Fruit fly (Drosophila melanogaster) whole organism, prepupa: ENCODE measurements around the gene mthl12.

Experiments
- Blimp-1 ChIP-seq: fragments of 200-800 bp; sonication (Bioruptor generic); optimal IDR thresholded peaks from 3 replicates; lab custom pipeline; 2017; ENCODE audit warnings: missing biosample characterization, missing genetic modification characterization, mild to moderate bottlenecking, moderate library complexity, missing genetic modification reagents
- CG10631 ChIP-seq: fragments of 200-800 bp; sonication (Bioruptor generic); optimal IDR thresholded peaks from 2 replicates; lab custom pipeline; 2016; ENCODE audit warnings: missing biosample characterization, missing genetic modification characterization
- CG10669 ChIP-seq: fragments of 200-800 bp; sonication (Bioruptor generic); optimal IDR thresholded peaks from 3 replicates; lab custom pipeline; 2018; ENCODE audit warnings: missing biosample characterization, mild to moderate bottlenecking, missing genetic modification characterization, moderate library complexity
- CG11294 ChIP-seq: fragments of 200-800 bp; sonication (Bioruptor generic); IDR thresholded peaks from 2 replicates; pipeline ENCODE4 v1.3.6; 2022; ENCODE audit warnings: missing biosample characterization, missing genetic modification characterization
- CG11762 ChIP-seq: fragments of 200-800 bp; sonication (Bioruptor generic); optimal IDR thresholded peaks from 3 replicates; lab custom pipeline; 2016; ENCODE audit warnings: missing biosample characterization, missing genetic modification characterization; ENCODE audit not compliant: insufficient read depth
- CG11902 ChIP-seq: fragments of 200-800 bp; sonication (Bioruptor generic); optimal IDR thresholded peaks from 3 replicates; lab custom pipeline; 2016; ENCODE audit warnings: missing biosample characterization, missing genetic modification characterization
- CG15336 ChIP-seq: fragments of 200-800 bp; sonication (Bioruptor generic); IDR thresholded peaks from 2 replicates; pipeline ENCODE4 v1.3.6; 2022; ENCODE audit warnings: missing biosample characterization, missing genetic modification characterization
- CG1621 ChIP-seq: fragments of 200-800 bp; sonication (Bioruptor generic); optimal IDR thresholded peaks from 3 replicates; lab custom pipeline; 2018; ENCODE audit warnings: missing biosample characterization, mild to moderate bottlenecking, missing genetic modification characterization
- CG16779 ChIP-seq: fragments of 200-800 bp; sonication (Bioruptor generic); optimal IDR thresholded peaks from 3 replicates; lab custom pipeline; 2017; ENCODE audit warnings: missing biosample characterization, mild to moderate bottlenecking, missing genetic modification characterization
- CG31627 ChIP-seq: fragments of 200-800 bp; sonication (Bioruptor generic); optimal IDR thresholded peaks from 3 replicates; lab custom pipeline; 2016; ENCODE audit warnings: missing biosample characterization, missing genetic modification characterization
- CG32006 ChIP-seq: fragments of 200-800 bp; sonication (Bioruptor generic); optimal IDR thresholded peaks from 3 replicates; lab custom pipeline; 2017; ENCODE audit warnings: missing biosample characterization, mild to moderate bottlenecking, missing genetic modification characterization
- CG34406 ChIP-seq: fragments of 200-800 bp; sonication (Bioruptor generic); optimal IDR thresholded peaks from 3 replicates; lab custom pipeline; 2016; ENCODE audit warnings: missing biosample characterization, missing genetic modification characterization
- CG3919 ChIP-seq: fragments of 200-800 bp; sonication (Bioruptor generic); optimal IDR thresholded peaks from 3 replicates; lab custom pipeline; 2016; ENCODE audit warnings: missing biosample characterization, missing genetic modification characterization
- CG4318 ChIP-seq: fragments of 200-800 bp; sonication (Bioruptor generic); optimal IDR thresholded peaks from 3 replicates; lab custom pipeline; 2017; ENCODE audit warnings: missing biosample characterization, mild to moderate bottlenecking, missing genetic modification characterization
- CG6276 ChIP-seq: fragments of 200-800 bp; sonication (Bioruptor generic); optimal IDR thresholded peaks from 2 replicates; lab custom pipeline; 2017; ENCODE audit warnings: missing biosample characterization, mild to moderate bottlenecking, missing genetic modification characterization
- CG6792 ChIP-seq: fragments of 200-800 bp; sonication (Bioruptor generic); optimal IDR thresholded peaks from 3 replicates; lab custom pipeline; 2016; ENCODE audit warnings: missing biosample characterization, missing genetic modification characterization
- CG6808 ChIP-seq: fragments of 200-800 bp; sonication (Bioruptor generic); optimal IDR thresholded peaks from 3 replicates; lab custom pipeline; 2017; ENCODE audit warnings: missing biosample characterization, missing genetic modification characterization, mild to moderate bottlenecking, moderate library complexity, missing genetic modification reagents
- CG6854 ChIP-seq: fragments of 200-800 bp; sonication (Bioruptor generic); optimal IDR thresholded peaks from 2 replicates; lab custom pipeline; 2017; ENCODE audit warnings: missing biosample characterization, mild to moderate bottlenecking, missing genetic modification characterization
- CG8119 ChIP-seq: fragments of 200-800 bp; sonication (Bioruptor generic); IDR thresholded peaks from 3 replicates; pipeline ENCODE4 v1.3.6; 2022; ENCODE audit warnings: missing biosample characterization, missing genetic modification characterization
- CG8319 ChIP-seq: fragments of 200-800 bp; sonication (Bioruptor generic); optimal IDR thresholded peaks from 3 replicates; lab custom pipeline; 2016; ENCODE audit warnings: missing biosample characterization, missing genetic modification characterization
- CG8632 ChIP-seq: fragments of 200-800 bp; sonication (Bioruptor generic); optimal IDR thresholded peaks from 3 replicates; lab custom pipeline; 2016; ENCODE audit warnings: missing biosample characterization, missing genetic modification characterization
- CG9139 ChIP-seq: fragments of 200-800 bp; sonication (Bioruptor generic); optimal IDR thresholded peaks from 3 replicates; lab custom pipeline; 2017; ENCODE audit warnings: missing biosample characterization, mild to moderate bottlenecking, missing genetic modification characterization
- Eip75B ChIP-seq: fragments of 200-800 bp; sonication (Bioruptor generic); optimal IDR thresholded peaks from 3 replicates; lab custom pipeline; 2016; ENCODE audit warnings: missing biosample characterization, missing genetic modification characterization
- Eip78C ChIP-seq: fragments of 200-800 bp; sonication (Bioruptor generic); peaks from one replicate; lab custom pipeline; 2016; ENCODE audit warnings: missing biosample characterization, missing genetic modification characterization
- Eip93F ChIP-seq: fragments of 200-800 bp; sonication (Bioruptor generic); optimal IDR thresholded peaks from 2 replicates; lab custom pipeline; 2016; ENCODE audit warnings: missing biosample characterization, mild to moderate bottlenecking, missing genetic modification characterization
- Ets21C ChIP-seq: fragments of 200-800 bp; sonication (Bioruptor generic); optimal IDR thresholded peaks from 3 replicates; lab custom pipeline; 2016; ENCODE audit warnings: missing biosample characterization, missing genetic modification characterization
- Gug ChIP-seq: fragments of 200-800 bp; sonication (Bioruptor generic); IDR thresholded peaks from 2 replicates; pipeline ENCODE4 v1.3.6; 2022; ENCODE audit warnings: missing biosample characterization, missing genetic modification characterization
- Hr38 ChIP-seq: sonication (Bioruptor generic); optimal IDR thresholded peaks from 2 replicates; lab custom pipeline; 2016; ENCODE audit warnings: missing biosample characterization, missing genetic modification characterization
- Hr39 ChIP-seq: fragments of 200-800 bp; sonication (Bioruptor generic); optimal IDR thresholded peaks from 2 replicates; lab custom pipeline; 2016; ENCODE audit warnings: missing biosample characterization, missing genetic modification characterization
- Hr4 ChIP-seq: fragments of 200-800 bp; sonication (Bioruptor generic); optimal IDR thresholded peaks from 3 replicates; lab custom pipeline; 2016; ENCODE audit warnings: missing biosample characterization, missing genetic modification characterization
- Lpt ChIP-seq: fragments of 200-800 bp; sonication (Bioruptor generic); optimal IDR thresholded peaks from 3 replicates; lab custom pipeline; 2016; ENCODE audit warnings: missing biosample characterization, missing genetic modification characterization
- Met ChIP-seq: fragments of 200-800 bp; sonication (Bioruptor generic); optimal IDR thresholded peaks from 3 replicates; lab custom pipeline; 2016; ENCODE audit warnings: missing biosample characterization, missing genetic modification characterization
- OdsH ChIP-seq: fragments of 200-800 bp; sonication (Bioruptor generic); optimal IDR thresholded peaks from 3 replicates; lab custom pipeline; 2016; ENCODE audit warnings: missing biosample characterization, missing genetic modification characterization
- Smox ChIP-seq: fragments of 200-800 bp; sonication (Bioruptor generic); optimal IDR thresholded peaks from 3 replicates; lab custom pipeline; 2016; ENCODE audit warnings: missing biosample characterization, missing genetic modification characterization
- Sox102F ChIP-seq: fragments of 200-800 bp; sonication (Bioruptor generic); optimal IDR thresholded peaks from 2 replicates; lab custom pipeline; 2016; ENCODE audit warnings: missing biosample characterization, mild to moderate bottlenecking, missing genetic modification characterization
- Sox14 ChIP-seq: fragments of 200-800 bp; sonication (Bioruptor generic); optimal IDR thresholded peaks from 3 replicates; lab custom pipeline; 2016; ENCODE audit warnings: missing biosample characterization, missing genetic modification characterization
- Sox15 ChIP-seq: fragments of 200-800 bp; sonication (Bioruptor generic); optimal IDR thresholded peaks from 3 replicates; lab custom pipeline; 2016; ENCODE audit warnings: missing biosample characterization, missing genetic modification characterization
- achi ChIP-seq: fragments of 200-800 bp; sonication (Bioruptor generic); optimal IDR thresholded peaks from 3 replicates; lab custom pipeline; 2016; ENCODE audit warnings: missing biosample characterization, missing genetic modification characterization
- cyc ChIP-seq: fragments of 200-800 bp; sonication (Bioruptor generic); optimal IDR thresholded peaks from 3 replicates; lab custom pipeline; 2016; ENCODE audit warnings: missing biosample characterization, missing genetic modification characterization
- dsx ChIP-seq: fragments of 200-800 bp; optimal IDR thresholded peaks from 3 replicates; lab custom pipeline; 2019; ENCODE audit warnings: missing biosample characterization, mild to moderate bottlenecking, missing genetic modification characterization, moderate library complexity; ENCODE audit not compliant: poor library complexity, severe bottlenecking
- fd59A ChIP-seq: fragments of 200-800 bp; sonication (Bioruptor generic); optimal IDR thresholded peaks from 2 replicates; lab custom pipeline; 2017; ENCODE audit warnings: missing biosample characterization, mild to moderate bottlenecking, missing genetic modification characterization, missing genetic modification reagents
- fd85E ChIP-seq: fragments of 200-800 bp; sonication (Bioruptor generic); optimal IDR thresholded peaks from 3 replicates; lab custom pipeline; 2016; ENCODE audit warnings: missing biosample characterization, missing genetic modification characterization
- fkh ChIP-seq: fragments of 200-800 bp; sonication (Bioruptor generic); optimal IDR thresholded peaks from 3 replicates; lab custom pipeline; 2017; ENCODE audit warnings: missing biosample characterization, mild to moderate bottlenecking, missing genetic modification characterization, moderate library complexity
- lz ChIP-seq: fragments of 200-800 bp; sonication (Bioruptor generic); optimal IDR thresholded peaks from 3 replicates; lab custom pipeline; 2016; ENCODE audit warnings: missing biosample characterization, missing genetic modification characterization
- net ChIP-seq: fragments of 200-800 bp; sonication (Bioruptor generic); optimal IDR thresholded peaks from 3 replicates; lab custom pipeline; 2016; ENCODE audit warnings: missing biosample characterization, missing genetic modification characterization
- pdm3 ChIP-seq: fragments of 200-800 bp; sonication (Bioruptor generic); optimal IDR thresholded peaks from 3 replicates; lab custom pipeline; 2016; ENCODE audit warnings: missing biosample characterization, missing genetic modification characterization
- ss ChIP-seq, 2 experiments: fragments of 200-800 bp; sonication (Bioruptor generic); optimal IDR thresholded peaks; 2 replicates in 1 of 2; 3 replicates in 1 of 2; lab custom pipeline; 2017 to 2018; ENCODE audit warnings: mild to moderate bottlenecking in 2 of 2, missing biosample characterization in 2 of 2, missing genetic modification characterization in 2 of 2, moderate library complexity in 1 of 2
- topi ChIP-seq: fragments of 200-800 bp; sonication (Bioruptor generic); optimal IDR thresholded peaks from 3 replicates; lab custom pipeline; 2016; ENCODE audit warnings: missing biosample characterization, missing genetic modification characterization
- vri ChIP-seq: fragments of 200-800 bp; sonication (Bioruptor generic); optimal IDR thresholded peaks from 3 replicates; lab custom pipeline; 2016; ENCODE audit warnings: missing biosample characterization, mild to moderate bottlenecking, missing genetic modification characterization

mthl12 gene

DNA sequence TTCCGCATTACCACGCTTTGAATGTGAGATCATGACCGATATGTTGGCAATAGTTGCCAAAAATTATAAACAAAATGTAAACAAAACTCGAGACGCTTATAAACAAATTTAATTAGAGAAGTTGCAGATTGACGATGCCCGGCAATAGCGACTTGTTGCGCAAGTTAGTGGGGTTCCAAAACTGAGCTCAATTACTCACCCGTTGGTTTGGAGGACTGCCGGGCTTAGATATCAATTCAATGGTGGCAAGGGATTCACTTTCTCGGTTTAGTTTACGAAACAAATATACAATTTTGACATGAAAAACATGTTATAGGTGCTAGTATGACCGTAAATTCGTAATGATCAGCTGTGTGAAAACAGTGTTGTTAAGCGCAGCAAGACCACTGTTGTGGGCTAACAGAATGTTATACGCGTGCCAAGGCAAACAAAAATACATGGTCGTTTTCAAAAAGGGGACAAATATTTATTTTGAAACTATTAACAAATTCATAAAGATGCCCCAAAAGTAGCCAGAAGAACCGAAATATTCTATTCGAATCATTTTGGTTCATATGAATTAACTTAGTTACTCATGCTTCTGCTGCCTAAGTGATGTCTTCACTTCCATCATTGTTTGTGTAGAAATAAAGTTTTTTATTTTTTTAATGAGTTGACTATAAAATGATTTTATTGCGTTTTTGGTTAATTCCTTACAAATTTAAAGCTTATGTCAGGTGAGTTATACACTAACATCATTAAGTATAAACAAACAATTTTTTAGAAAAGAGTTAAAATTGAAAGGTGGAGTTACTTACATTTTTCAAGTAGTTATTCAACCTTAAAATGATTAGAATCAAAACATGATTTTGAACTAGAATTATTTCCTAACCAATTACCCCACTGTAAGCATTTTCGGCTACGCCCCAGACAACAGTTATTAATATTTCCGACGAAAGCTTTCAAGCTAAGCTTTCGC, 13.4 kb downstream of the mthl12 start, which contains the start of gene Elp6:
Elp6 (minus strand) TSS at position 350 of the 958 bp plus-strand sequence.
- TF ChIP-seq achi (GFP tag; lab: Kevin White, UChicago) (peak; percentile 85), CG6276 (peak; percentile 79), net (GFP tag; lab: Kevin White, UChicago) (peak; percentile 84), Met (GFP tag; lab: Kevin White, UChicago) (peak; percentile 85), Sox102F (GFP tag; lab: Kevin White, UChicago) (peak; percentile 79), fd59A (peak; percentile 72), Eip93F (no peak), Hr38 (GFP tag; lab: Kevin White, UChicago) (no peak), vri (GFP tag; lab: Kevin White, UChicago) (peak; percentile 58), fkh (GFP tag; lab: Kevin White, UChicago) (peak; percentile 50), CG11762 (peak; percentile 87), Hr4 (GFP tag; lab: Kevin White, UChicago) (peak; percentile 89), CG4318 (GFP tag; lab: Kevin White, UChicago) (peak; percentile 81), CG9139 (no peak), ss (GFP tag; optimal IDR thresholded peaks at IDR 0.05; lab: Kevin White, UChicago) (peak in 1 of 2 experiments; percentile 73), CG11902 (GFP tag; lab: Kevin White, UChicago) (peak; percentile 75), Lpt (GFP tag; lab: Kevin White, UChicago) (peak; percentile 74), CG15336 (peak; percentile 60), CG6808 (GFP tag; lab: Kevin White, UChicago) (peak; percentile 79), CG1621 (peak; percentile 28), CG16779 (peak; percentile 21), CG6792 (GFP tag; lab: Kevin White, UChicago) (peak; percentile 80), pdm3 (peak; percentile 90), CG11294 (GFP tag; lab: Robert Waterston, UW) (peak; percentile 29; the same call in 1 of the 2 replicates), lz (GFP tag; lab: Kevin White, UChicago) (peak; percentile 88), dsx (GFP tag; lab: Kevin White, UChicago) (peak; percentile 54), CG8119 (GFP tag; lab: Robert Waterston, UW) (peak; percentile 56; the same call in 2 of the 3 replicates), CG3919 (GFP tag; lab: Kevin White, UChicago) (peak; percentile 86), CG32006 (peak; percentile 92), OdsH (GFP tag; lab: Kevin White, UChicago) (peak; percentile 85), CG34406 (GFP tag; lab: Kevin White, UChicago) (peak; percentile 82), Blimp-1 (GFP tag; lab: Kevin White, UChicago) (peak; percentile 60), Sox14 (GFP tag; lab: Kevin White, UChicago) (peak; percentile 86), CG31627 (GFP tag; lab: Kevin White, UChicago) (peak; percentile 90), Ets21C (GFP tag; lab: Kevin White, UChicago) (peak; percentile 78), CG8319 (GFP tag; lab: Kevin White, UChicago) (peak; percentile 78), Sox15 (GFP tag; lab: Kevin White, UChicago) (peak; percentile 86), Eip75B (GFP tag; lab: Kevin White, UChicago) (peak; percentile 90), CG6854 (GFP tag; lab: Kevin White, UChicago) (peak; percentile 31), fd85E (no peak), CG10631 (GFP tag; lab: Kevin White, UChicago) (peak; percentile 88), CG8632 (GFP tag; lab: Kevin White, UChicago) (peak; percentile 82), Gug (peak; percentile 60), cyc (GFP tag; lab: Kevin White, UChicago) (peak; percentile 84), Hr39 (peak; percentile 87), Smox (GFP tag; lab: Kevin White, UChicago) (peak; percentile 86), topi (GFP tag; lab: Kevin White, UChicago) (peak; percentile 89), Eip78C (peak; percentile 95), CG10669 (peak; percentile 78)
